Worm (Caenorhabditis elegans) whole organism, L4 larva: ENCODE results near the gene wdfy-2.
A peak's percentile ranks its signal among the peaks of the same experiment; 100 is the strongest.

Experiments used
- F44E2.7 ChIP-seq: fragments of 200-800 bp; sonication (Bioruptor generic); IDR thresholded peaks from 2 replicates; pipeline ENCODE4 v2.1.2; 2022; ENCODE audit warnings: missing genetic modification characterization, missing compliant biosample characterization
- ama-1 ChIP-seq: fragments of 150-350 bp; optimal IDR thresholded peaks from 2 replicates; lab custom pipeline; 2014; ENCODE audit warnings: inconsistent platforms, mixed read lengths
- egl-43 ChIP-seq: fragments of 200-800 bp; sonication (Bioruptor generic); IDR thresholded peaks from 2 replicates; pipeline ENCODE4 v1.3.6; 2022; ENCODE audit warnings: missing genetic modification reagents, missing genetic modification characterization, missing compliant biosample characterization
- fkh-10 ChIP-seq: fragments of 150-350 bp; optimal IDR thresholded peaks from 2 replicates; lab custom pipeline; 2014; ENCODE audit warnings: missing biosample characterization, missing genetic modification reagents, missing genetic modification characterization
- fos-1 ChIP-seq: fragments of 150-350 bp; optimal IDR thresholded peaks from 2 replicates; lab custom pipeline; 2014; ENCODE audit warnings: missing biosample characterization, missing genetic modification characterization
- lin-13 ChIP-seq: fragments of 150-350 bp; optimal IDR thresholded peaks from 2 replicates; lab custom pipeline; 2014; ENCODE audit warnings: missing biosample characterization, missing genetic modification reagents, missing genetic modification characterization
- madf-5 ChIP-seq, 2 experiments: fragments of 200-800 bp; sonication (Bioruptor generic); IDR thresholded peaks; 2 replicates each; pipeline ENCODE4 v1.3.6; 2022; ENCODE audit warnings: missing compliant biosample characterization in 2 of 2, missing genetic modification characterization in 2 of 2
- nhr-11 ChIP-seq: fragments of 150-350 bp; optimal IDR thresholded peaks from 2 replicates; lab custom pipeline; 2014; ENCODE audit warnings: missing biosample characterization, missing genetic modification characterization
- nhr-77 ChIP-seq: fragments of 150-350 bp; optimal IDR thresholded peaks from 2 replicates; lab custom pipeline; 2014; ENCODE audit warnings: missing biosample characterization, missing genetic modification characterization
- rbr-2 ChIP-seq: sonication (generic microtip); optimal IDR thresholded peaks from 2 replicates; lab custom pipeline; 2016; ENCODE audit warnings: missing genotype, missing genetic modification characterization, missing compliant biosample characterization
- unc-62 ChIP-seq, 3 experiments: fragments of 150-350 bp in 1 of 3; sonication (generic microtip); optimal IDR thresholded peaks in 2 of 3; peaks in 1 of 3; 1 replicate in 1 of 3; 2 replicates in 2 of 3; lab custom pipeline; 2014 to 2017; ENCODE audit warnings: missing biosample characterization in 3 of 3, missing genetic modification characterization in 3 of 3, missing genetic modification reagents in 3 of 3, missing genotype in 1 of 3
- ztf-11 ChIP-seq: fragments of 150-350 bp; optimal IDR thresholded peaks from 2 replicates; lab custom pipeline; 2014; ENCODE audit warnings: missing biosample characterization, missing genetic modification characterization

ce11 chrII:9315692-9316091 lies 4.0 kb upstream of the wdfy-2 start:
- TF ChIP-seq rbr-2 (no peak), unc-62 (GFP tag; optimal IDR thresholded peaks at IDR 0.05 in 1 of 2; lab: Kevin White, UChicago) (peak in 1 of 2 experiments; percentile 97), unc-62 (tag; optimal IDR thresholded peaks at IDR 0.05; lab: Kevin White, UChicago) (no peak), nhr-11 (tag; lab: Kevin White, UChicago) (no peak), fkh-10 (no peak), ama-1 (no peak), egl-43 (no peak), nhr-77 (tag; lab: Kevin White, UChicago) (no peak), fos-1 (no peak), madf-5 (GFP tag; IDR thresholded peaks at IDR 0.05; lab: Robert Waterston, UW) (no peak), ztf-11 (no peak), lin-13 (GFP tag; lab: Kevin White, UChicago) (no peak), F44E2.7 (no peak)
